Worm (Caenorhabditis elegans): ENCODE data around the gene F21D5.4.

- TF ChIP-seq nhr-11 (tag; optimal IDR thresholded peaks at IDR 0.05) (no peak), unc-39 (tag; optimal IDR thresholded peaks at IDR 0.05) (no peak), rbr-2 (tag; optimal IDR thresholded peaks at IDR 0.05) (no peak), zag-1 (tag; optimal IDR thresholded peaks at IDR 0.05) (no peak), nhr-237 (tag; optimal IDR thresholded peaks at IDR 0.05) (no peak), nhr-6 (tag; optimal IDR thresholded peaks at IDR 0.05) (no peak), mep-1 (tag; optimal IDR thresholded peaks at IDR 0.05) (no peak), aha-1 (tag) (no peak), lin-15B (tag; optimal IDR thresholded peaks at IDR 0.05) (no peak), php-3 (GFP tag; IDR thresholded peaks at IDR 0.05) (no peak), F49E8.2 (tag; optimal IDR thresholded peaks at IDR 0.05; ENCODE audit: borderline replicate concordance) (no peak), ama-1 (optimal IDR thresholded peaks at IDR 0.05) (no peak), zfp-2 (tag; optimal IDR thresholded peaks at IDR 0.05) (no peak)
Observed at ce11 chrIV:8724907-8725306, 13.0 kb upstream of the F21D5.4 start.
